Worm (Caenorhabditis elegans): Measurements from ENCODE around the gene F26G1.1.

DNA sequence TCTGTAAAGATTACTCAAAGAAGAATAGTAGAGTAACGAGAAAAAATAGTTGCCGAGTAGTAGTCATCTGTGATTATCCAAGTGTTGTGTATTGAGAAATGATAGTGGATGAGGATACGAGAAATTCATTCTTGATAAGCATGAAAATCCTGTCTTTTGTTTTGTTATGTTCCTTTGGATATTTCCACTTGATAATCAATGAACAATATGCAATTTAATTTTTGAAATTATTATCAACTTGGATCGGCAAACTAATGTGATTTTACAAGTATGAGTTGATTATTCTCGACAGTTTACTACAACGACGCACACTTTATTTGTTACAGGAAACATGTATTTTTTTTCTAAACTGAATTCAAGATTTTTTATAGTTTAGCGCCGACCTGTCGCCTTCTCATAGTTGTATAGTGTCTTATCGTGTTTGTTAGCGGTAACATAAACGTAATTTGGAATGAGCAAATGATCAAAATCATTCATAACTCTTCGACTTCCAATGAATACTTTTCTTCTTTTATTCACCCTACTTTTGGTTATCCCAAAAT, 17.5 kb upstream of the F26G1.1 start, which contains the start of the genes F26G1.9 and F26G1.10:
- TF ChIP-seq nhr-77 (tag; optimal IDR thresholded peaks at IDR 0.05) (no peak), nhr-237 (tag; optimal IDR thresholded peaks at IDR 0.05) (no peak)

Measured in whole organism, L3 larva.